Worm (Caenorhabditis elegans) whole organism, late embryonic: ENCODE results near the gene oig-4.

Experiments used
- nhr-11 ChIP-seq: fragments of 150-350 bp; optimal IDR thresholded peaks from 2 replicates; lab custom pipeline; 2014; ENCODE audit warnings: missing biosample characterization, missing genetic modification characterization
- tbx-2 ChIP-seq: sonication (generic microtip); optimal IDR thresholded peaks from 2 replicates; lab custom pipeline; 2016; ENCODE audit warnings: missing genetic modification characterization, missing compliant biosample characterization

ce11 chrII:7643214-7643613, 29.9 kb downstream of the oig-4 start:
- TF ChIP-seq tbx-2 (tag; lab: Kevin White, UChicago), result no peak
- TF ChIP-seq nhr-11 (tag; lab: Kevin White, UChicago), result no peak
